Worm (Caenorhabditis elegans) whole organism, L3 larva: ENCODE measurements around the gene K09H11.4.

Experiments
- R02D3.7 ChIP-seq: fragments of 150-350 bp; optimal IDR thresholded peaks from 2 replicates; lab custom pipeline; 2014; ENCODE audit warnings: missing biosample characterization, missing genetic modification characterization
- ZK546.5 ChIP-seq: sonication (generic microtip); optimal IDR thresholded peaks from 2 replicates; lab custom pipeline; 2017; ENCODE audit warnings: missing biosample characterization, missing genetic modification characterization
- aly-2 ChIP-seq: fragments of 150-350 bp; optimal IDR thresholded peaks from 2 replicates; lab custom pipeline; 2014; ENCODE audit warnings: missing biosample characterization, missing genetic modification characterization
- ama-1 ChIP-seq: fragments of 150-350 bp; optimal IDR thresholded peaks from 2 replicates; lab custom pipeline; 2018
- ceh-16 ChIP-seq: sonication (generic microtip); optimal IDR thresholded peaks from 2 replicates; lab custom pipeline; 2017; ENCODE audit warnings: missing biosample characterization, missing genetic modification characterization
- ceh-28 ChIP-seq: fragments of 150-350 bp; optimal IDR thresholded peaks from 2 replicates; lab custom pipeline; 2014; ENCODE audit warnings: missing biosample characterization, missing genetic modification reagents, missing genetic modification characterization
- ceh-82 ChIP-seq: fragments of 150-350 bp; optimal IDR thresholded peaks from 2 replicates; lab custom pipeline; 2014; ENCODE audit warnings: missing biosample characterization, missing genetic modification characterization
- daf-12 ChIP-seq: fragments of 150-350 bp; optimal IDR thresholded peaks from 2 replicates; lab custom pipeline; 2014; ENCODE audit warnings: missing biosample characterization, missing genetic modification reagents, missing genetic modification characterization
- egl-27 ChIP-seq: sonication (generic microtip); optimal IDR thresholded peaks from 4 replicates; lab custom pipeline; 2017; ENCODE audit warnings: missing biosample characterization, missing genetic modification reagents, missing genetic modification characterization
- egl-5 ChIP-seq: fragments of 150-350 bp; optimal IDR thresholded peaks from 2 replicates; lab custom pipeline; 2017; ENCODE audit warnings: missing biosample characterization, missing genetic modification reagents, missing genetic modification characterization, inconsistent platforms
- elt-3 ChIP-seq, 3 experiments: fragments of 150-350 bp in 1 of 3; sonication (generic microtip) in 2 of 3; optimal IDR thresholded peaks; 2 replicates in 2 of 3; 4 replicates in 1 of 3; lab custom pipeline; 2014 to 2017; ENCODE audit warnings: missing biosample characterization in 3 of 3, missing genetic modification characterization in 3 of 3
- eor-1 ChIP-seq, 2 experiments: fragments of 150-350 bp; optimal IDR thresholded peaks; 2 replicates each; lab custom pipeline; 2014 to 2018; ENCODE audit warnings: missing biosample characterization in 2 of 2, missing genetic modification characterization in 2 of 2
- fkh-10 ChIP-seq: sonication (generic microtip); optimal IDR thresholded peaks from 2 replicates; lab custom pipeline; 2017; ENCODE audit warnings: missing biosample characterization, missing genetic modification reagents, missing genetic modification characterization
- fkh-2 ChIP-seq: fragments of 150-350 bp; optimal IDR thresholded peaks from 2 replicates; lab custom pipeline; 2014; ENCODE audit warnings: missing biosample characterization, missing genetic modification reagents, missing genetic modification characterization
- hmg-11 ChIP-seq: sonication (generic microtip); optimal IDR thresholded peaks from 2 replicates; lab custom pipeline; 2016; ENCODE audit warnings: missing genetic modification characterization, missing compliant biosample characterization
- lin-39 ChIP-seq: fragments of 150-350 bp; optimal IDR thresholded peaks from 2 replicates; lab custom pipeline; 2018; ENCODE audit warnings: missing biosample characterization, missing genetic modification reagents, missing genetic modification characterization
- mdl-1 ChIP-seq: fragments of 150-350 bp; optimal IDR thresholded peaks from 2 replicates; lab custom pipeline; 2014; ENCODE audit warnings: missing biosample characterization, missing genetic modification characterization
- mml-1 ChIP-seq: fragments of 150-350 bp; sonication (generic microtip); optimal IDR thresholded peaks from 3 replicates; lab custom pipeline; 2014; ENCODE audit warnings: missing biosample characterization, missing genetic modification characterization
- nfya-1 ChIP-seq: sonication (generic microtip); optimal IDR thresholded peaks from 2 replicates; lab custom pipeline; 2017; ENCODE audit warnings: missing genetic modification characterization, mild to moderate bottlenecking, missing compliant biosample characterization, antibody characterized with exemption, moderate library complexity; ENCODE audit not compliant: insufficient read depth
- nhr-11 ChIP-seq: fragments of 150-350 bp; optimal IDR thresholded peaks from 2 replicates; lab custom pipeline; 2014; ENCODE audit warnings: missing biosample characterization, missing genetic modification characterization
- nhr-23 ChIP-seq: fragments of 150-350 bp; optimal IDR thresholded peaks from 2 replicates; lab custom pipeline; 2014; ENCODE audit warnings: missing biosample characterization, missing genetic modification reagents, missing genetic modification characterization
- nhr-237 ChIP-seq: fragments of 150-350 bp; optimal IDR thresholded peaks from 2 replicates; lab custom pipeline; 2014; ENCODE audit warnings: missing biosample characterization, missing genetic modification characterization
- nhr-28 ChIP-seq: fragments of 150-350 bp; optimal IDR thresholded peaks from 2 replicates; lab custom pipeline; 2014; ENCODE audit warnings: missing biosample characterization, missing genetic modification characterization
- nhr-43 ChIP-seq: sonication (generic microtip); optimal IDR thresholded peaks from 2 replicates; lab custom pipeline; 2016; ENCODE audit warnings: mild to moderate bottlenecking, missing genetic modification characterization, missing compliant biosample characterization; ENCODE audit not compliant: poor library complexity, severe bottlenecking
- nhr-67 ChIP-seq: fragments of 150-350 bp; optimal IDR thresholded peaks from 2 replicates; lab custom pipeline; 2014; ENCODE audit warnings: missing biosample characterization, missing genetic modification characterization
- nhr-77 ChIP-seq: fragments of 150-350 bp; optimal IDR thresholded peaks from 2 replicates; lab custom pipeline; 2014; ENCODE audit warnings: missing biosample characterization, missing genetic modification characterization
- pha-4 ChIP-seq: fragments of 150-350 bp; optimal IDR thresholded peaks from 2 replicates; lab custom pipeline; 2014; ENCODE audit warnings: missing biosample characterization, missing genetic modification reagents, missing genetic modification characterization
- skn-1 ChIP-seq: fragments of 150-350 bp; optimal IDR thresholded peaks from 2 replicates; lab custom pipeline; 2014; ENCODE audit warnings: missing biosample characterization, missing genetic modification characterization
- snpc-4 ChIP-seq: fragments of 150-350 bp; optimal IDR thresholded peaks from 2 replicates; lab custom pipeline; 2014; ENCODE audit warnings: missing biosample characterization, missing genetic modification characterization
- tbx-2 ChIP-seq: sonication (generic microtip); optimal IDR thresholded peaks from 2 replicates; lab custom pipeline; 2016; ENCODE audit warnings: mild to moderate bottlenecking, missing genetic modification characterization, missing compliant biosample characterization
- unc-39 ChIP-seq: sonication (generic microtip); optimal IDR thresholded peaks from 4 replicates; lab custom pipeline; 2017; ENCODE audit warnings: missing biosample characterization, missing genetic modification characterization
- zag-1 ChIP-seq: fragments of 150-350 bp; optimal IDR thresholded peaks from 2 replicates; lab custom pipeline; 2014; ENCODE audit warnings: missing biosample characterization, missing genetic modification characterization
- ztf-11 ChIP-seq: fragments of 150-350 bp; optimal IDR thresholded peaks from 2 replicates; lab custom pipeline; 2014; ENCODE audit warnings: missing biosample characterization, missing genetic modification characterization

K09H11.4 gene

ce11 chrV:5712189-5712588 lies 14.2 kb downstream of the K09H11.4 start:
- TF ChIP-seq snpc-4 (tag; lab: Kevin White, UChicago) (no peak), mdl-1 (no peak), nhr-67 (tag; lab: Kevin White, UChicago) (no peak), pha-4 (no peak), nhr-77 (no peak), lin-39 (tag; lab: Kevin White, UChicago) (no peak), nhr-28 (tag; lab: Kevin White, UChicago) (no peak), mml-1 (tag; lab: Kevin White, UChicago) (no peak)

ce11 chrV:5708331-5708730 lies 18.0 kb downstream of the K09H11.4 start:
- TF ChIP-seq daf-12 (tag; lab: Kevin White, UChicago) (no peak), nhr-28 (tag; lab: Kevin White, UChicago) (no peak), egl-27 (tag; lab: Kevin White, UChicago) (no peak), ceh-16 (tag; lab: Kevin White, UChicago) (no peak), fkh-2 (no peak), mdl-1 (no peak), ztf-11 (tag; lab: Kevin White, UChicago) (no peak), ceh-82 (no peak), ceh-28 (tag; lab: Kevin White, UChicago) (no peak), nfya-1 (no peak), nhr-237 (tag; lab: Kevin White, UChicago) (no peak), pha-4 (no peak), skn-1 (tag; lab: Kevin White, UChicago) (no peak), lin-39 (tag; lab: Kevin White, UChicago) (no peak), mml-1 (tag; lab: Kevin White, UChicago) (no peak)

ce11 chrV:5705510-5705909 lies 20.9 kb downstream of the K09H11.4 start, which contains the start of gene peli-1:
TSS of gene peli-1 (plus strand) at chrV:5705810.
- TF ChIP-seq snpc-4 (tag; lab: Kevin White, UChicago) (no peak), egl-5 (no peak), nhr-23 (tag; lab: Kevin White, UChicago) (no peak), mdl-1 (no peak), nhr-237 (tag; lab: Kevin White, UChicago) (no peak), ceh-16 (tag; lab: Kevin White, UChicago) (no peak), tbx-2 (tag; lab: Kevin White, UChicago) (no peak), zag-1 (tag; lab: Kevin White, UChicago) (no peak), R02D3.7 (tag; lab: Kevin White, UChicago) (no peak), aly-2 (tag; lab: Kevin White, UChicago) (no peak), nhr-77 (no peak), mml-1 (tag; lab: Kevin White, UChicago) (no peak), fkh-10 (no peak), eor-1 (tag; optimal IDR thresholded peaks at IDR 0.05; lab: Kevin White, UChicago) (no peak), nhr-67 (tag; lab: Kevin White, UChicago) (no peak), nhr-43 (tag; lab: Kevin White, UChicago) (no peak)

ce11 chrV:5704467-5704866 lies 21.9 kb downstream of the K09H11.4 start:
- TF ChIP-seq unc-39 (no peak), egl-5 (no peak), ZK546.5 (tag; lab: Kevin White, UChicago) (no peak), nhr-11 (tag; lab: Kevin White, UChicago) (peak; percentile 46)

- TF ChIP-seq tbx-2 (tag; lab: Kevin White, UChicago) (no peak), mdl-1 (peak; percentile 14), nhr-23 (tag; lab: Kevin White, UChicago) (peak; percentile 40), hmg-11 (tag; lab: Kevin White, UChicago) (no peak), R02D3.7 (tag; lab: Kevin White, UChicago) (peak; percentile 0), elt-3 (tag; optimal IDR thresholded peaks at IDR 0.05; lab: Kevin White, UChicago) (peak in 2 of 3 experiments; percentile 45 to 90), egl-5 (no peak), ama-1 (lab: Kevin White, UChicago) (peak; percentile 72)
These were observed 25.3 kb downstream of the K09H11.4 start for ce11 chrV:5701106-5701505.
